Worm (Caenorhabditis elegans) whole organism, L3 larva: ENCODE measurements around the gene mtq-2.

Experiments used
- ama-1 ChIP-seq: fragments of 150-350 bp; optimal IDR thresholded peaks from 2 replicates; lab custom pipeline; 2018
- elt-2 ChIP-seq: sonication (generic microtip); optimal IDR thresholded peaks from 2 replicates; lab custom pipeline; 2016; ENCODE audit warnings: missing genetic modification reagents, mild to moderate bottlenecking, missing genetic modification characterization, missing compliant biosample characterization
- nhr-11 ChIP-seq: fragments of 150-350 bp; optimal IDR thresholded peaks from 2 replicates; lab custom pipeline; 2014; ENCODE audit warnings: missing biosample characterization, missing genetic modification characterization
- unc-39 ChIP-seq: sonication (generic microtip); optimal IDR thresholded peaks from 4 replicates; lab custom pipeline; 2017; ENCODE audit warnings: missing biosample characterization, missing genetic modification characterization

- no peak for TF ChIP-seq nhr-11 (tag; lab: Kevin White, UChicago)
- no peak for TF ChIP-seq unc-39 (tag; lab: Kevin White, UChicago)
- no peak for TF ChIP-seq ama-1
- TF ChIP-seq elt-2 (tag; lab: Kevin White, UChicago): peak; percentile 79
These were observed 12.6 kb downstream of the mtq-2 start, which contains the start of gene gba-1 for ce11 chrII:2176688-2177087.
